Fruit fly (Drosophila melanogaster): ENCODE data around the gene ATPsynE.

The ATPsynE gene

DNA sequence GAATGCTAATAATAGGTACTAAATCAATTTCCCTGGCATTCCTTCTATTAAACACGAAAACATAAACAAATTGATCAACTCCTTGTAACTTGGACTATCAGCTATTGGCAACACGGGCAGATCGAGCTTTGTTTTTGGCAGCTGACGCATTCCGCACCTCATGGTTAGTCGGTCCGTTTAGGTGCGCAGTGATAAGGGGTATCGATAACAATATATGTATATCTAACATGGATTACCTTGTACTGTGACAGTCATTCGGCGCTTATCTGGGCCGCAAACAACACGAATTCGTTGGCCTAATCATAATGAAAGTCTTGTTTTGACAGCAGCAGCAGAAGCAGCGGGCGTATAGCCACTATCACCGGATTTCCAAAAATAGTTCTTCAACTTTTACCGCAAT, 38.8 kb upstream of the ATPsynE start:
- TF ChIP-seq CG17801 (GFP tag; optimal IDR thresholded peaks at IDR 0.05; ENCODE audit: partially characterized antibody), result no peak

dm6 chr3R:14288669-14289383, 37.9 kb upstream of the ATPsynE start, which contains the start of gene red:
TSS of gene red (plus strand) at chr3R:14289071.
- TF ChIP-seq CG17801 (GFP tag; optimal IDR thresholded peaks at IDR 0.05; ENCODE audit: partially characterized antibody), result peak; percentile 31

DNA sequence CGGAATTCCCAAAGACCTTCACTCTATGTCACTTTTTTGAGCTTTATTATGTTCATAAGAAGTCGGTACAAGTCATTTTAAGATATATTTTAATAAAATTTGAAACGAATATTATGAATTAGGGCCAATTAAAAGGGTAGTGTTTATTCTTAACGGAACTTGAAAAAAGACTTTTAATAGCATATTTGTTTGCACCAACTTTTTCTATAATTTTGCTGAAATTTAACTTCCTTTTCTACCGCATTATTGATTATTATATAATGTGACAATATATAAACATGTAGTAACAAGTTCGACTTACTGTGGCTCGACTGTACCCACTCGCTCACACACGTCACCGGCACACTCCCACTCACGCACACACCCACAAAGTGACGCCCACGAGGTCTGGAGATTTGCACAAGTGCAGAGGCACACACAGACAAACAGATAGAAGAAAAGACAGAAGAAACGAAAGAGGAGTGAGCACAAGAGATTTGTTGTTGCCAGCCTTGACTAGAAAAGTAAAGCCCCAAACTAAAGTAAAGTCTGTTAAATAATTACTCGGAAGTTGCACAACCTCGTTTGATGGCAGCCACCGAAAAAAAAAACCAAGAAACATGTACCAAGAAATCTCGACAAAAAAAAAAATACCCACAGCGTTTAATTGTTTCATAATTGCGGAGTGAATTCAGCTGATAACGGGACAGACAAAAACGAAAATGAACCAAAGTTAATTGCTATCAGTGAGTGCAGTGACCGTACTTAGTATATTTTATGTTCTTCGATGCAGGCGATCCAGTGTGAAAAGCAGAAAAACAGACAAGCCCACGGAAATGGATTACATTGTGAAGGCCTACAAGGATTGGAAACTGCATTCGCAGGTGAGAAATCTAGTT, 36.5 kb upstream of the ATPsynE start:
- peak; percentile 41 for TF ChIP-seq CG17801 (GFP tag; optimal IDR thresholded peaks at IDR 0.05; ENCODE audit: partially characterized antibody)

DNA sequence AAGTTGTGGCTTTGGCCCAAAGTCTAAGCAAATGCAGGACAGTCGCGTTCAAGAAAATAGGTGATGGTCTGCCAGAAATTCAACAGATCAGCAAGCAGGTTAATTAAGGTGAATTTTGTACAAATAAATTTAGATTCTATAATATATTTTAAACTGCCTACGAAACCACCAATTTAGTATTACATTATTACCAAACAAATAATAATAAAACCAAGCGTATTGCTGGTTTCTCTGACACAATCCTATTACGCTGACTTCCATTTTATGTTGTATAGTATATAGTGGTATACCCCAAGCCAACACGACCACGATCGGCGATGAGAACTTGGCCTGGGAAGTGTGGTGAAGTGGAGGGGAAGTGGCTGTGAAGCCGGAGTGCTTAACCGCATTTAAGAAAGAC, 35.3 kb upstream of the ATPsynE start:
- peak; percentile 69 for TF ChIP-seq CG17801 (GFP tag; optimal IDR thresholded peaks at IDR 0.05; ENCODE audit: partially characterized antibody)

- no peak for TF ChIP-seq CG17801 (GFP tag; optimal IDR thresholded peaks at IDR 0.05; ENCODE audit: partially characterized antibody)
These were observed 34.4 kb upstream of the ATPsynE start for dm6 chr3R:14292307-14292711.

- TF ChIP-seq CG17801 (GFP tag; optimal IDR thresholded peaks at IDR 0.05; ENCODE audit: partially characterized antibody), result no peak
These were observed 32.2 kb upstream of the ATPsynE start for dm6 chr3R:14294397-14295018.

- no peak for TF ChIP-seq CG17801 (GFP tag; optimal IDR thresholded peaks at IDR 0.05; ENCODE audit: partially characterized antibody)
These were observed 30.6 kb upstream of the ATPsynE start for dm6 chr3R:14296126-14296525.

DNA sequence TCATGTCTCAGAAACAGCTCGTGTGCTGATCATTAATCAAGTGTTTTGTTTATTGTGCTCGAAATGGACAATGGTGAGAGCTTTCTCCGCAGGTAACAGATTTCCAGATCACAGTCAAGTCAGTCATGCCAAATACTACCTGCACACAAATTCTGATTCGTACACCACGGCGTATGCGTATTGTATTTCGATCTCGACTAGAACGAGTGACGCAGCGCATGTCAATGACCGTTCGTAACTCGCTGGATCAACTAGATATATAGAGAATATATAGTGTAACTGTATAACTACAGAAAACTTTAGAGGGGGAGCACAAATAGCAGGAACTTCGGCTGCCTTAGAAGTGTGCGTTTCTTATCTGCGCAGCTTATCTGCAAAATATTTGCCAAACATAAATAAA, 30.0 kb upstream of the ATPsynE start:
- TF ChIP-seq CG17801 (GFP tag; optimal IDR thresholded peaks at IDR 0.05; ENCODE audit: partially characterized antibody), result no peak

DNA sequence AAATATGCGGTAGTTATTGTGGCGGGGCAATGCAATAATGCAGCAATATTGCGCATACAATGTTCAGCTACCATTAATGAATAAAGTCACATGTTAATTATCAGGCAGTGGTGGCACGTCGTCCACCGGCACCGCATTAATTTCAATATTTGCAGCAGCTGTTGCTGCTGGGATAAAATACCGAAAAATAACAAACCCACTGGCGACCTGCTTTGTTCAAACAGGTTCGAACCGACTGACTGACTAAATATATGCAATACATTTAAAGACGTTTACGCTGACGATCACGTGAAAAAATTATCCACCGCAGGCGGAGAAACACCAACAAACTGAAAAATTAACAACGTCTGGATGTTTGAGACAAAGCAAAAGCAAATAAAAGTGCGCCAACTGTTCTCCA, 29.3 kb upstream of the ATPsynE start:
- no peak for TF ChIP-seq CG17801 (GFP tag; optimal IDR thresholded peaks at IDR 0.05; ENCODE audit: partially characterized antibody)

- TF ChIP-seq CG17801 (GFP tag; optimal IDR thresholded peaks at IDR 0.05; ENCODE audit: partially characterized antibody), result no peak
These were observed 28.5 kb upstream of the ATPsynE start for dm6 chr3R:14298078-14298896.

DNA sequence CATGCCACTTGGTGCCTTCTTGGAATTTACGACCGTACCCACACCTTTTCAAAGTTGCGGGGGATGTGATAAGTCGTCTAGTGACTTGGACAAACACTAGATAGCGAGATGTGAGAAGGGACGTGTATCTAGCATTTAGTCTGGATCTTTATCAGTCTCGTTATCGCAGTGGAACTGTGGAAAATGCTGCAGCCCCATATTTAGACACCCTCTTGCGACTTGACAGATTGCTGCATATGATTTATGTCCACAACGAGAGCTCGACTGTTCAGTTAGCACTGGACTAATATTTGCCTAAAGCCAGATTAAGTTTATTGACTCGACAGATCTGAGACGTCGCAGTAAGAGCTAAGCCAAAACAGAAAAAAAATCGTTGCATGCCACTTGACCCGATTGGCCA, 26.9 kb upstream of the ATPsynE start:
- no peak for TF ChIP-seq CG17801 (GFP tag; optimal IDR thresholded peaks at IDR 0.05; ENCODE audit: partially characterized antibody)

- TF ChIP-seq CG17801 (GFP tag; optimal IDR thresholded peaks at IDR 0.05; ENCODE audit: partially characterized antibody), result no peak
These were observed 24.6 kb upstream of the ATPsynE start, which contains the start of gene IFT54 for dm6 chr3R:14302128-14302527. TSS of gene IFT54 (plus strand) at chr3R:14302428.

- no peak for TF ChIP-seq CG17801 (GFP tag; optimal IDR thresholded peaks at IDR 0.05; ENCODE audit: partially characterized antibody)
These were observed 18.6 kb upstream of the ATPsynE start for dm6 chr3R:14307972-14308673.

dm6 chr3R:14308801-14309217, 17.9 kb upstream of the ATPsynE start, which contains the start of gene Polr2I:
TSS of gene Polr2I (plus strand) at chr3R:14309089.
- TF ChIP-seq CG17801 (GFP tag; optimal IDR thresholded peaks at IDR 0.05; ENCODE audit: partially characterized antibody), result no peak

Measured in ovary, adult (tissue).